Worm (Caenorhabditis elegans) whole organism, young adult: ENCODE data around the gene K08B12.3.

Source experiments
- C06A6.2 ChIP-seq: fragments of 200-800 bp; sonication (Bioruptor generic); conservative IDR thresholded peaks from 2 replicates; pipeline ENCODE4 v1.3.6; 2022; ENCODE audit warnings: missing genetic modification characterization, missing compliant biosample characterization
- D2030.7 ChIP-seq: fragments of 200-800 bp; sonication (Bioruptor generic); IDR thresholded peaks from 2 replicates; pipeline ENCODE4 v1.3.6; 2022; ENCODE audit warnings: missing genetic modification reagents, missing genetic modification characterization, missing compliant biosample characterization
- F33H1.4 ChIP-seq: fragments of 200-800 bp; sonication (Bioruptor generic); IDR thresholded peaks from 2 replicates; pipeline ENCODE4 v1.3.6; 2022; ENCODE audit warnings: missing genetic modification reagents, missing genetic modification characterization, missing compliant biosample characterization
- F49E8.2 ChIP-seq: sonication (generic microtip); optimal IDR thresholded peaks from 3 replicates; lab custom pipeline; 2017; ENCODE audit warnings: missing genetic modification characterization, mild to moderate bottlenecking, missing compliant biosample characterization, antibody characterized with exemption, moderate library complexity; ENCODE audit not compliant: insufficient read depth
- K11D2.4 ChIP-seq: fragments of 200-800 bp; sonication (Bioruptor generic); IDR thresholded peaks from 2 replicates; pipeline ENCODE4 v1.3.6; 2022; ENCODE audit warnings: missing genetic modification reagents, missing genetic modification characterization, missing compliant biosample characterization
- Y56A3A.18 ChIP-seq: fragments of 200-800 bp; sonication (Bioruptor generic); IDR thresholded peaks from 2 replicates; pipeline ENCODE4 v1.3.6; 2022; ENCODE audit warnings: missing genetic modification reagents, missing genetic modification characterization, missing compliant biosample characterization
- Y95B8A.8 ChIP-seq: fragments of 200-800 bp; sonication (Bioruptor generic); IDR thresholded peaks from 2 replicates; pipeline ENCODE4 v1.3.6; 2022; ENCODE audit warnings: missing genetic modification reagents, missing genetic modification characterization, missing compliant biosample characterization
- ZK185.1 ChIP-seq: sonication (generic microtip); optimal IDR thresholded peaks from 2 replicates; lab custom pipeline; 2016; ENCODE audit warnings: mild to moderate bottlenecking, missing genetic modification characterization, missing compliant biosample characterization; ENCODE audit not compliant: poor library complexity, severe bottlenecking
- athp-1 ChIP-seq: sonication (generic microtip); optimal IDR thresholded peaks from 2 replicates; lab custom pipeline; 2017; ENCODE audit warnings: mild to moderate bottlenecking, missing genetic modification characterization, missing compliant biosample characterization
- cebp-1 ChIP-seq, 2 experiments: fragments of 200-800 bp in 1 of 2; sonication (Bioruptor generic) in 1 of 2; sonication (generic microtip) in 1 of 2; IDR thresholded peaks in 1 of 2; optimal IDR thresholded peaks in 1 of 2; 2 replicates each; pipeline versions ENCODE4 v1.3.6 to Lab custom; 2017 to 2022; ENCODE audit warnings: missing compliant biosample characterization in 2 of 2, missing genetic modification characterization in 2 of 2, mild to moderate bottlenecking in 1 of 2, missing genetic modification reagents in 1 of 2, moderate library complexity in 1 of 2
- ceh-91 ChIP-seq: fragments of 200-800 bp; sonication (Bioruptor generic); IDR thresholded peaks from 2 replicates; pipeline ENCODE4 v1.3.6; 2022; ENCODE audit warnings: missing genetic modification reagents, missing genetic modification characterization, missing compliant biosample characterization
- chd-7 ChIP-seq: sonication (generic microtip); optimal IDR thresholded peaks from 2 replicates; lab custom pipeline; 2016; ENCODE audit warnings: mild to moderate bottlenecking, missing genetic modification characterization, moderate library complexity, missing compliant biosample characterization
- die-1 ChIP-seq: sonication (generic microtip); optimal IDR thresholded peaks from 2 replicates; lab custom pipeline; 2016; ENCODE audit warnings: missing genotype, mild to moderate bottlenecking, missing genetic modification characterization, missing compliant biosample characterization
- dox-1 ChIP-seq: fragments of 200-800 bp; sonication (Bioruptor generic); IDR thresholded peaks from 2 replicates; pipeline ENCODE4 v1.3.6; 2022; ENCODE audit warnings: missing genetic modification reagents, missing genetic modification characterization, missing compliant biosample characterization
- efl-1 ChIP-seq: fragments of 150-350 bp; optimal IDR thresholded peaks from 2 replicates; lab custom pipeline; 2014; ENCODE audit warnings: missing biosample characterization, missing genetic modification reagents, missing genetic modification characterization
- egrh-3 ChIP-seq: fragments of 200-800 bp; sonication (Bioruptor generic); IDR thresholded peaks from 2 replicates; pipeline ENCODE4 v1.3.6; 2022; ENCODE audit warnings: missing genetic modification reagents, missing genetic modification characterization, missing compliant biosample characterization
- hlh-12 ChIP-seq: sonication (generic microtip); optimal IDR thresholded peaks from 2 replicates; lab custom pipeline; 2016; ENCODE audit warnings: missing genetic modification characterization, missing compliant biosample characterization
- hmg-1.2 ChIP-seq: fragments of 200-800 bp; sonication (Bioruptor generic); IDR thresholded peaks from 2 replicates; pipeline ENCODE4 v1.3.6; 2022; ENCODE audit warnings: missing genetic modification reagents, missing genetic modification characterization, missing compliant biosample characterization
- lin-26 ChIP-seq: fragments of 200-800 bp; sonication (Bioruptor generic); IDR thresholded peaks from 2 replicates; pipeline ENCODE4 v1.3.6; 2022; ENCODE audit warnings: missing genetic modification reagents, missing genetic modification characterization, missing compliant biosample characterization
- lin-40 ChIP-seq: sonication (generic microtip); optimal IDR thresholded peaks from 2 replicates; lab custom pipeline; 2016; ENCODE audit warnings: missing genetic modification characterization, mild to moderate bottlenecking, missing compliant biosample characterization, missing genotype, missing genetic modification reagents
- lin-54 ChIP-seq: fragments of 200-800 bp; sonication (Bioruptor generic); optimal IDR thresholded peaks from 2 replicates; lab custom pipeline; 2018; ENCODE audit warnings: mild to moderate bottlenecking, missing genetic modification characterization, missing compliant biosample characterization
- lir-1 ChIP-seq: fragments of 200-800 bp; sonication (Bioruptor generic); conservative IDR thresholded peaks from 2 replicates; pipeline ENCODE4 v1.3.6; 2022; ENCODE audit warnings: missing genetic modification reagents, missing genetic modification characterization, missing compliant biosample characterization
- lsl-1 ChIP-seq: fragments of 200-800 bp; sonication (Bioruptor generic); optimal IDR thresholded peaks from 2 replicates; lab custom pipeline; 2018; ENCODE audit warnings: mild to moderate bottlenecking, missing genetic modification characterization, moderate library complexity, missing compliant biosample characterization
- madf-10 ChIP-seq: sonication (generic microtip); optimal IDR thresholded peaks from 2 replicates; lab custom pipeline; 2016; ENCODE audit warnings: mild to moderate bottlenecking, missing genetic modification characterization, missing compliant biosample characterization
- madf-6 ChIP-seq: fragments of 200-800 bp; sonication (Bioruptor generic); IDR thresholded peaks from 2 replicates; pipeline ENCODE4 v1.3.6; 2022; ENCODE audit warnings: missing genetic modification reagents, missing genetic modification characterization, missing compliant biosample characterization
- madf-8 ChIP-seq: fragments of 200-800 bp; sonication (Bioruptor generic); conservative IDR thresholded peaks from 2 replicates; pipeline ENCODE4 v1.3.6; 2022; ENCODE audit warnings: missing genetic modification reagents, missing genetic modification characterization, missing compliant biosample characterization
- mcd-1 ChIP-seq: fragments of 200-800 bp; sonication (Bioruptor generic); IDR thresholded peaks from 2 replicates; pipeline ENCODE4 v1.3.6; 2022; ENCODE audit warnings: missing genetic modification reagents, missing genetic modification characterization, missing compliant biosample characterization
- mes-4 ChIP-seq: sonication (generic microtip); optimal IDR thresholded peaks from 2 replicates; lab custom pipeline; 2016; ENCODE audit warnings: missing genotype, missing genetic modification characterization, missing compliant biosample characterization
- nfya-1 ChIP-seq: sonication (generic microtip); optimal IDR thresholded peaks from 2 replicates; lab custom pipeline; 2017; ENCODE audit warnings: antibody characterized with exemption, missing compliant biosample characterization, missing genetic modification characterization, borderline replicate concordance; ENCODE audit not compliant: insufficient read depth
- nfyb-1 ChIP-seq: fragments of 200-800 bp; sonication (Bioruptor generic); IDR thresholded peaks from 2 replicates; pipeline ENCODE4 v1.3.6; 2022; ENCODE audit warnings: missing genetic modification reagents, missing genetic modification characterization, missing compliant biosample characterization
- nhr-80 ChIP-seq: sonication (generic microtip); optimal IDR thresholded peaks from 2 replicates; lab custom pipeline; 2016; ENCODE audit warnings: missing genetic modification characterization, missing compliant biosample characterization
- nhr-90 ChIP-seq: sonication (generic microtip); optimal IDR thresholded peaks from 2 replicates; lab custom pipeline; 2016; ENCODE audit warnings: missing genotype, mild to moderate bottlenecking, missing genetic modification characterization, missing compliant biosample characterization
- rpc-1 ChIP-seq, 2 experiments: fragments of 150-350 bp in 1 of 2; sonication (generic microtip) in 1 of 2; optimal IDR thresholded peaks; 2 replicates each; lab custom pipeline; 2014 to 2018; ENCODE audit warnings: missing biosample characterization in 1 of 2, missing genetic modification characterization in 1 of 2, missing genetic modification reagents in 1 of 2, missing genotype in 1 of 2
- sdz-38 ChIP-seq: sonication (generic microtip); optimal IDR thresholded peaks from 2 replicates; lab custom pipeline; 2016; ENCODE audit warnings: missing genotype, missing genetic modification characterization, missing compliant biosample characterization
- snpc-4 ChIP-seq, 5 experiments: fragments of 150-350 bp in 1 of 5; sonication (generic microtip) in 4 of 5; optimal IDR thresholded peaks; 2 replicates each; lab custom pipeline; 2014 to 2018; ENCODE audit warnings: missing genetic modification characterization in 5 of 5, missing biosample characterization in 3 of 5, antibody characterized with exemption in 2 of 5, mild to moderate bottlenecking in 2 of 5, missing compliant biosample characterization in 2 of 5, missing genotype in 2 of 5, moderate library complexity in 2 of 5, missing genetic modification reagents in 1 of 5
- tbp1 ChIP-seq: fragments of 200-800 bp; sonication (Bioruptor generic); optimal IDR thresholded peaks from 2 replicates; lab custom pipeline; 2018; ENCODE audit warnings: mild to moderate bottlenecking, missing genetic modification characterization, missing compliant biosample characterization
- xnd-1 ChIP-seq: sonication (generic microtip); optimal IDR thresholded peaks from 2 replicates; lab custom pipeline; 2016; ENCODE audit warnings: missing genotype, missing genetic modification reagents, missing genetic modification characterization, missing compliant biosample characterization
- ztf-18 ChIP-seq: sonication (generic microtip); optimal IDR thresholded peaks from 2 replicates; lab custom pipeline; 2016; ENCODE audit warnings: missing genotype, mild to moderate bottlenecking, missing genetic modification characterization, missing compliant biosample characterization
- ztf-25 ChIP-seq: fragments of 200-800 bp; sonication (Bioruptor generic); IDR thresholded peaks from 2 replicates; pipeline ENCODE4 v1.3.6; 2022; ENCODE audit warnings: missing genetic modification reagents, missing genetic modification characterization, missing compliant biosample characterization
- ztf-6 ChIP-seq: fragments of 200-800 bp; sonication (Bioruptor generic); IDR thresholded peaks from 2 replicates; pipeline ENCODE4 v1.3.6; 2022; ENCODE audit warnings: missing genetic modification reagents, missing genetic modification characterization, missing compliant biosample characterization

The K08B12.3 gene

DNA sequence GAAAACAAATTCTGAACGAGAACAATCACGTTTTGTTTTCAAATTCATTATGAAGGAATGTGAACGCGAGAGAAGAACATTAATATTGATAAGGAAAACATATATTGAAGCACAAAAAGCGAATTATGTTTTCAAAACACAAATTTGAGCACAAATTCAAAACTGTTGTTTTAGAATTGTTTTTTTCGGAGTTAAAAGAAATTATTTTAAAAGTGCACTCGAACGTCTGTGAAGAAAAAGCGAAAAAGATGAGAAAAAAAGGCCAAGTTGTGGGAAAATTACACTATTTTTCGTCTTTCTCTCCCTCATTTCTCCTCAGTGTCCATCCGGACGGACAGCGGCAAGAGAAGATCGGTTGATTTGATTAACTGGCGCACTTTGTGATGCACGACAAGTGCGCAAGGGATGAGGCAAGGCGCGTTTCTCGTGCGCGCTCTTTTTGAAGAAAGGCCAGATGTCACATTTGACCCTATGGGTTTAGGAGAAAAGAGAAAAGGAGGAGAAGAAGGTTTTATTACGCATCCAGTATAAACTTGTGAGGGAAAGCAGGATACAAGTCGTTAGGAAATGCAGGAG lies 32.3 kb downstream of the K08B12.3 start, which contains the start of gene mrck-1 (continued):
- TF ChIP-seq lin-54 (peak; percentile 82), nhr-90 (tag; lab: Kevin White, UChicago) (peak; percentile 51), snpc-4 (GFP tag; optimal IDR thresholded peaks at IDR 0.05; lab: Kevin White, UChicago) (peak; percentile 72), snpc-4 (tag; optimal IDR thresholded peaks at IDR 0.05; lab: Kevin White, UChicago) (peak in 3 of 4 experiments; percentile 61 to 65 (median 64)), ZK185.1 (peak; percentile 81), hlh-12 (tag; lab: Kevin White, UChicago) (no peak), cebp-1 (GFP tag; IDR thresholded peaks at IDR 0.05; lab: Robert Waterston, UW) (peak; percentile 9; the same call in 1 of the 2 replicates), cebp-1 (tag; optimal IDR thresholded peaks at IDR 0.05; lab: Kevin White, UChicago) (peak; percentile 85), ztf-25 (GFP tag; lab: Robert Waterston, UW) (no peak), hmg-1.2 (GFP tag; lab: Robert Waterston, UW) (peak; percentile 67), dox-1 (GFP tag; lab: Robert Waterston, UW) (peak; percentile 94), ztf-6 (GFP tag; lab: Robert Waterston, UW) (no peak), K11D2.4 (GFP tag; lab: Robert Waterston, UW) (peak; percentile 87), tbp1 (peak; percentile 57), lir-1 (GFP tag; lab: Robert Waterston, UW) (peak; percentile 52), nhr-80 (peak; percentile 87), F33H1.4 (GFP tag; lab: Robert Waterston, UW) (peak; percentile 58), madf-10 (tag; lab: Kevin White, UChicago) (peak; percentile 88), mcd-1 (GFP tag; lab: Robert Waterston, UW) (peak; percentile 85), chd-7 (tag; lab: Kevin White, UChicago) (peak; percentile 80), nfyb-1 (GFP tag; lab: Robert Waterston, UW) (peak; percentile 65), nfya-1 (tag; lab: Kevin White, UChicago) (no peak), D2030.7 (GFP tag; lab: Robert Waterston, UW) (no peak), athp-1 (peak; percentile 36), die-1 (tag; lab: Kevin White, UChicago) (peak; percentile 51), sdz-38 (tag; lab: Kevin White, UChicago) (no peak), efl-1 (GFP tag; lab: Kevin White, UChicago) (peak; percentile 42), Y56A3A.18 (peak; percentile 37; the same call in 1 of the 2 replicates), madf-8 (peak; percentile 24; the same call in 1 of the 2 replicates), C06A6.2 (GFP tag; lab: Robert Waterston, UW) (peak; percentile 85), lin-40 (tag; lab: Kevin White, UChicago) (peak; percentile 95)

- TF ChIP-seq F33H1.4 (GFP tag; lab: Robert Waterston, UW) (peak; percentile 87), F49E8.2 (tag; lab: Kevin White, UChicago) (peak; percentile 26), mes-4 (tag; lab: Kevin White, UChicago) (no peak), D2030.7 (GFP tag; lab: Robert Waterston, UW) (peak; percentile 44; the same call in 1 of the 2 replicates), ZK185.1 (no peak), lsl-1 (GFP tag; lab: Kevin White, UChicago) (peak; percentile 91), madf-8 (peak; percentile 85), ceh-91 (GFP tag; lab: Robert Waterston, UW) (0 out of 2 replicates have a peak, but pooled peaks have one; percentile 31), lin-26 (GFP tag; lab: Robert Waterston, UW) (no peak), Y95B8A.8 (GFP tag; lab: Robert Waterston, UW) (no peak), xnd-1 (tag; lab: Kevin White, UChicago) (peak; percentile 89), madf-6 (peak; percentile 91), egrh-3 (GFP tag; lab: Robert Waterston, UW) (no peak), ztf-18 (tag; lab: Kevin White, UChicago) (no peak), rpc-1 (optimal IDR thresholded peaks at IDR 0.05; lab: Kevin White, UChicago) (no peak), rpc-1 (tag; optimal IDR thresholded peaks at IDR 0.05; lab: Kevin White, UChicago) (no peak)
Observed at ce11 chrV:6267978-6268377, 33.0 kb downstream of the K08B12.3 start.
